Fruit fly (Drosophila melanogaster) whole organism, wandering third instar larva: Measurements from ENCODE around the gene CG32305.

Experiments
- Abd-B ChIP-seq: fragments of >200 bp; optimal IDR thresholded peaks from 2 replicates; lab custom pipeline; 2017; ENCODE audit warnings: missing biosample characterization, missing genetic modification characterization
- Hr78 ChIP-seq: fragments of >200 bp; optimal IDR thresholded peaks from 2 replicates; lab custom pipeline; 2017; ENCODE audit warnings: missing biosample characterization, missing genetic modification characterization
- Hr83 ChIP-seq: fragments of 200-300 bp; sonication (Bioruptor generic); optimal IDR thresholded peaks from 2 replicates; lab custom pipeline; 2016; ENCODE audit warnings: missing biosample characterization, mild to moderate bottlenecking, missing genetic modification characterization, moderate library complexity; ENCODE audit not compliant: poor library complexity, severe bottlenecking
- Mio ChIP-seq: sonication (Bioruptor generic); optimal IDR thresholded peaks from 2 replicates; lab custom pipeline; 2016; ENCODE audit warnings: missing biosample characterization, missing genetic modification characterization
- Myc ChIP-seq: fragments of >200 bp; optimal IDR thresholded peaks from 2 replicates; lab custom pipeline; 2017
- Rel ChIP-seq, 2 experiments: fragments of 200-800 bp; sonication (Bioruptor generic) in 1 of 2; optimal IDR thresholded peaks; 2 replicates in 1 of 2; 3 replicates in 1 of 2; lab custom pipeline; 2016 to 2019; ENCODE audit warnings: mild to moderate bottlenecking in 2 of 2, missing biosample characterization in 2 of 2, missing genetic modification characterization in 2 of 2, moderate library complexity in 1 of 2
- brk ChIP-seq: fragments of 200-800 bp; sonication (Bioruptor generic); optimal IDR thresholded peaks from 2 replicates; lab custom pipeline; 2016; ENCODE audit warnings: missing biosample characterization, mild to moderate bottlenecking, missing genetic modification characterization
- dsf ChIP-seq: sonication (Bioruptor generic); optimal IDR thresholded peaks from 2 replicates; lab custom pipeline; 2016; ENCODE audit warnings: missing biosample characterization, missing genetic modification characterization, borderline replicate concordance
- ey ChIP-seq: fragments of 200-800 bp; sonication (Bioruptor generic); optimal IDR thresholded peaks from 2 replicates; lab custom pipeline; 2016; ENCODE audit warnings: missing biosample characterization, missing genetic modification characterization
- foxo ChIP-seq, 2 experiments: fragments of 200-800 bp; sonication (Bioruptor generic); optimal IDR thresholded peaks; 2 replicates in 1 of 2; 3 replicates in 1 of 2; lab custom pipeline; 2016 to 2017; ENCODE audit warnings: missing biosample characterization in 2 of 2, missing genetic modification characterization in 2 of 2
- pan ChIP-seq: fragments of >200 bp; optimal IDR thresholded peaks from 2 replicates; lab custom pipeline; 2017
- psq ChIP-seq: fragments of 200-800 bp; sonication (Bioruptor generic); optimal IDR thresholded peaks from 3 replicates; lab custom pipeline; 2017; ENCODE audit warnings: missing biosample characterization, mild to moderate bottlenecking, missing genetic modification characterization, moderate library complexity
- rgr ChIP-seq: fragments of 200-800 bp; sonication (Bioruptor generic); optimal IDR thresholded peaks from 3 replicates; lab custom pipeline; 2016; ENCODE audit warnings: missing biosample characterization, mild to moderate bottlenecking, missing genetic modification characterization
- usp ChIP-seq: fragments of >200 bp; optimal IDR thresholded peaks from 2 replicates; lab custom pipeline; 2017; ENCODE audit warnings: missing biosample characterization, missing genetic modification characterization

DNA sequence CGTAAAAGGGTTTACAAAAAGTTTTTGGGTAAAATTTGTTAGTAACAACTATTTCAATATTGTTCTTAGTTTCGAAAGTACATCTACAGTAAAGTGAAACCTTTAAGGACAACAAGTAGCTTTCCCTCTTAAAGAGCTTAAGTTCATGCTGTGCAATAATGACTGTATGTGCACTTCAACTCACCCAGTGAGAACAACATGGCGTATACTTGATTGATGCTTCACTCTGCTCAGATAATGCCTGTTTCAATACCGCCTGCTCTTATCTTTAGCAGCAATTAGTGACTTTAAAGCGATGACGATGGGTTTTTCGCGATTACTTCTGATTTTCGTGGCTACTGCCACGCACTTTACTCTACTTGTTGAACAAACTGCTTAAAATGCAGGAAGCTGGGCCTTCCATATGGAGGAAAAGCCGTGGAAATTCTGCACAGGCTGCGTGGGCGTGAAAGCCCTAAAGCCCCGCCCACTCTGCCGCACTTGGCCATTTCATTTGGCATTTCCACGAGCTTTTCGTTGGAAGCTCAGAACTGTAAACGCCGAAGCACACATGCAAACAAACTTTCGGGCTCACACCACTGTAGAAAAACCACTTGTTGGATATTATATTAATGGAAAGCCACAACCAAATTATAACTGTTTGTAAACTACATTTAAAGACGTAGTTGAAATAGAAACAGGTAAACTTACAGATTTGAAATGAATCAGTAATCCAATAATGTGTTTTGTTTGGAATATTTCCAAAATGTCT, 8.2 kb downstream of the CG32305 start:
- TF ChIP-seq foxo (GFP tag; optimal IDR thresholded peaks at IDR 0.05; lab: Kevin White, UChicago) (no peak), Hr83 (GFP tag; lab: Kevin White, UChicago) (no peak), pan (lab: Kevin White, UChicago) (no peak), usp (GFP tag; lab: Kevin White, UChicago) (no peak), ey (GFP tag; lab: Kevin White, UChicago) (no peak), psq (GFP tag; lab: Kevin White, UChicago) (no peak), dsf (no peak), brk (GFP tag; lab: Kevin White, UChicago) (no peak), Abd-B (GFP tag; lab: Kevin White, UChicago) (no peak), Hr78 (GFP tag; lab: Kevin White, UChicago) (no peak), Myc (lab: Kevin White, UChicago) (no peak), Mio (GFP tag; lab: Kevin White, UChicago) (no peak), Rel (GFP tag; optimal IDR thresholded peaks at IDR 0.05; lab: Kevin White, UChicago) (no peak), Rel (tag; optimal IDR thresholded peaks at IDR 0.05; lab: Kevin White, UChicago) (no peak), rgr (GFP tag; lab: Kevin White, UChicago) (no peak)
